Worm (Caenorhabditis elegans) whole organism, L2 larva: ENCODE results near the gene T04C12.1.

ENCODE experiments used
- nhr-11 ChIP-seq: fragments of 150-350 bp; optimal IDR thresholded peaks from 2 replicates; lab custom pipeline; 2014; ENCODE audit warnings: missing biosample characterization, missing genetic modification characterization
- zag-1 ChIP-seq: fragments of 150-350 bp; optimal IDR thresholded peaks from 2 replicates; lab custom pipeline; 2014; ENCODE audit warnings: missing biosample characterization, missing genetic modification characterization

- no peak for TF ChIP-seq nhr-11 (tag; lab: Kevin White, UChicago)
- TF ChIP-seq zag-1 = no peak
These were observed 19.0 kb downstream of the T04C12.1 start, which contains the start of gene C45B11.9 for ce11 chrV:11040020-11040419.
